Fruit fly (Drosophila melanogaster) S2 (cell line): Measurements from ENCODE around the gene CG31510.

ENCODE experiments used
- CG8478 ChIP-seq: fragments of >200 bp; optimal IDR thresholded peaks from 2 replicates; lab custom pipeline; 2018
- CTCF ChIP-seq, 2 experiments: fragments of >200 bp; optimal IDR thresholded peaks; 2 replicates each; lab custom pipeline; 2018

DNA sequence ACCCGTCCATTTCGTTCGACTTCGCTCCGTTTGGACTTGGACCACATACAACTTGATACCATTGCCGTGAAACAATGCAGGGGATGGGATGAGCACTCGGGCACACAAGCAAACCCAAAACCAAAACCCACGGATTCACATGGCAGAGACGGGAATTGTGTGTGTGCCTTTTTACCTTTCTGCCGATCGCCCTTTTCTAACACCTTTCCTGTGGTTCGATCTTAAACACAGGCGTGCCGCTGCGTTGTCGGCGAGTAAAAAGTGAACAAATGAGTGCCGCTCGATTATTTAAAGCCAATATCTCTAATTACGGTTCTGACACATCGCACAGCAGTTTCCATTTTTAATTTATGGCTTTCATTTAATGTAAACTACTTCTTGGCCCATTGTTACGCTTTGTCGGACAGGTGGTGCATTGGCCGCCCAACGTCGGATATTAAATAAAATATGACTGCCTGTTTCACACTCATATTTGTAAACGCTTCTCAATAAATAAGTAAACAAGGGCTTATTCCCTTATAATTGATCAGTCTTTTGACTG lies 45.4 kb downstream of the CG31510 start:
- no peak for TF ChIP-seq CG8478
- TF ChIP-seq CTCF (optimal IDR thresholded peaks at IDR 0.05; lab: Kevin White, UChicago): no peak
